Worm (Caenorhabditis elegans) whole organism, midembryonic: ENCODE data around the gene gldi-9.

Experiments
- T22C8.4 ChIP-seq: fragments of 200-800 bp; sonication (Bioruptor generic); IDR thresholded peaks from 2 replicates; pipeline ENCODE4 v1.3.6; 2022; ENCODE audit warnings: missing genetic modification characterization, missing compliant biosample characterization
- cog-1 ChIP-seq: sonication (generic microtip); optimal IDR thresholded peaks from 2 replicates; lab custom pipeline; 2016; ENCODE audit warnings: missing genetic modification characterization, missing compliant biosample characterization
- flt-1 ChIP-seq: fragments of 200-800 bp; sonication (Bioruptor generic); IDR thresholded peaks from 2 replicates; pipeline ENCODE4 v1.3.6; 2022; ENCODE audit warnings: missing genetic modification characterization, missing compliant biosample characterization
- klf-2 ChIP-seq: fragments of 200-800 bp; sonication (Bioruptor generic); conservative IDR thresholded peaks from 2 replicates; pipeline ENCODE4 v1.3.6; 2022; ENCODE audit warnings: missing genetic modification reagents, missing genetic modification characterization, missing compliant biosample characterization
- med-1 ChIP-seq: sonication (generic microtip); optimal IDR thresholded peaks from 2 replicates; lab custom pipeline; 2017; ENCODE audit warnings: missing genetic modification characterization, mild to moderate bottlenecking, missing compliant biosample characterization, antibody characterized with exemption, missing genetic modification reagents; ENCODE audit not compliant: insufficient read depth
- ref-1 ChIP-seq: fragments of 200-800 bp; sonication (Bioruptor generic); conservative IDR thresholded peaks from 2 replicates; pipeline ENCODE4 v1.3.6; 2022; ENCODE audit warnings: missing genetic modification reagents, missing genetic modification characterization, missing compliant biosample characterization
- tab-1 ChIP-seq: fragments of 200-800 bp; sonication (Bioruptor generic); IDR thresholded peaks from 2 replicates; pipeline ENCODE4 v1.3.6; 2022; ENCODE audit warnings: missing genetic modification characterization, missing compliant biosample characterization
- ztf-23 ChIP-seq: fragments of 200-800 bp; sonication (Bioruptor generic); IDR thresholded peaks from 2 replicates; pipeline ENCODE4 v1.3.6; 2022; ENCODE audit warnings: missing genetic modification reagents, missing genetic modification characterization, missing compliant biosample characterization
- ztf-29 ChIP-seq: fragments of 200-800 bp; sonication (Bioruptor generic); IDR thresholded peaks from 2 replicates; pipeline ENCODE4 v1.3.6; 2022; ENCODE audit warnings: missing genetic modification reagents, missing genetic modification characterization, missing compliant biosample characterization

DNA sequence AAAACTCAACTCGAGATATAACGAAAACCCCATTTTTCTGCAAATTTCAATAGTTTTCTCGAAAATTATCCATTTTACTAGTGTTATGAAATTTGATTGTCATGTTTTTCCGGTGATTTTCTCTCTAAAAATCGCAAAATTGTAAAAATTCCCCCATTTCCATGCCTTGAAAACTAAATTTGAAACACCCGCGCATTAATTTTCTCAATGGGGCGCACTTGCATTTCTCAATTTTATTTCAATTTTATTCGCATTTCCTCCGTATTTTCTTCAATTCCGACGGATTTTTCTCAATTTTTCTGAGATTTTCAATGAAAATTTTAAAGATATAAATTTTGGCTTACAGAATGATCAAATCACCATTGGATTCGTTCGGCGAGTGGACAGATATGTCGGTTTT is 48.9 kb upstream of the gldi-9 start, which contains the start of gene Y71H2AM.3:
- no peak for TF ChIP-seq ztf-29
- TF ChIP-seq ref-1 (GFP tag; lab: Robert Waterston, UW): no peak
- no peak for TF ChIP-seq med-1 (GFP tag; lab: Kevin White, UChicago)
- no peak for TF ChIP-seq klf-2
- TF ChIP-seq flt-1: no peak
- TF ChIP-seq ztf-23 (GFP tag; lab: Robert Waterston, UW): no peak
- TF ChIP-seq tab-1 (GFP tag; lab: Robert Waterston, UW): no peak
- TF ChIP-seq cog-1 (tag; lab: Kevin White, UChicago): no peak
- TF ChIP-seq T22C8.4 (GFP tag; lab: Robert Waterston, UW): no peak
